Worm (Caenorhabditis elegans): Measurements from ENCODE around the gene R107.5.

ce11 chrIII:9037658-9038057, 15.9 kb downstream of the R107.5 start, which contains the start of gene R107.9:
- TF ChIP-seq dao-5 (tag; optimal IDR thresholded peaks at IDR 0.05) (no peak), him-1 (tag; optimal IDR thresholded peaks at IDR 0.05) (no peak)

All from whole organism, L4/young adult.